Worm (Caenorhabditis elegans) whole organism, early embryonic: ENCODE data around the gene Y22D7AR.7.

Experiments used
- B0310.2 ChIP-seq: sonication (generic microtip); optimal IDR thresholded peaks from 2 replicates; lab custom pipeline; 2016; ENCODE audit warnings: mild to moderate bottlenecking, missing genetic modification characterization, missing compliant biosample characterization
- F13C5.2 ChIP-seq: sonication (generic microtip); optimal IDR thresholded peaks from 2 replicates; lab custom pipeline; 2017; ENCODE audit warnings: mild to moderate bottlenecking, missing genetic modification characterization, inconsistent platforms, missing compliant biosample characterization
- aly-1 ChIP-seq: sonication (generic microtip); optimal IDR thresholded peaks from 2 replicates; lab custom pipeline; 2016; ENCODE audit warnings: missing genetic modification characterization, missing compliant biosample characterization
- ama-1 ChIP-seq: fragments of 150-350 bp; optimal IDR thresholded peaks from 2 replicates; lab custom pipeline; 2014
- ceh-13 ChIP-seq: fragments of 200-800 bp; sonication (Bioruptor generic); optimal IDR thresholded peaks from 2 replicates; lab custom pipeline; 2018; ENCODE audit warnings: mild to moderate bottlenecking, missing genetic modification characterization, missing compliant biosample characterization
- ceh-36 ChIP-seq: sonication (generic microtip); optimal IDR thresholded peaks from 2 replicates; lab custom pipeline; 2016; ENCODE audit warnings: missing genetic modification characterization, inconsistent platforms, missing compliant biosample characterization
- ets-7 ChIP-seq: sonication (generic microtip); optimal IDR thresholded peaks from 2 replicates; lab custom pipeline; 2016; ENCODE audit warnings: missing genotype, missing genetic modification characterization, missing compliant biosample characterization
- flt-1 ChIP-seq: fragments of 200-800 bp; sonication (Bioruptor generic); IDR thresholded peaks from 2 replicates; pipeline ENCODE4 v1.3.6; 2022; ENCODE audit warnings: missing genetic modification characterization, missing compliant biosample characterization
- hmbx-1 ChIP-seq: sonication (generic microtip); optimal IDR thresholded peaks from 2 replicates; lab custom pipeline; 2016; ENCODE audit warnings: mild to moderate bottlenecking, missing genetic modification characterization, missing compliant biosample characterization
- hmg-4 ChIP-seq: fragments of 200-800 bp; sonication (Bioruptor generic); optimal IDR thresholded peaks from 2 replicates; lab custom pipeline; 2018; ENCODE audit warnings: mild to moderate bottlenecking, missing genetic modification characterization, missing compliant biosample characterization
- hnd-1 ChIP-seq: sonication (generic microtip); optimal IDR thresholded peaks from 2 replicates; lab custom pipeline; 2016; ENCODE audit warnings: missing genetic modification characterization, missing compliant biosample characterization
- pes-1 ChIP-seq: fragments of 200-800 bp; sonication (Bioruptor generic); IDR thresholded peaks from 2 replicates; pipeline ENCODE4 v1.3.6; 2022; ENCODE audit warnings: missing genetic modification reagents, missing genetic modification characterization, missing compliant biosample characterization
- scrt-1 ChIP-seq: fragments of 200-800 bp; sonication (Bioruptor generic); IDR thresholded peaks from 2 replicates; pipeline ENCODE4 v1.3.6; 2022; ENCODE audit warnings: missing genetic modification characterization, missing compliant biosample characterization
- sea-1 ChIP-seq: fragments of 200-800 bp; sonication (Bioruptor generic); conservative IDR thresholded peaks from 2 replicates; pipeline ENCODE4 v1.3.6; 2022; ENCODE audit warnings: missing genetic modification characterization, missing compliant biosample characterization
- tbx-11 ChIP-seq: fragments of 200-800 bp; sonication (Bioruptor generic); IDR thresholded peaks from 2 replicates; pipeline ENCODE4 v1.3.6; 2022; ENCODE audit warnings: missing genetic modification characterization, missing compliant biosample characterization
- tbx-37 ChIP-seq: fragments of 200-800 bp; sonication (Bioruptor generic); conservative IDR thresholded peaks from 2 replicates; pipeline ENCODE4 v1.3.6; 2022; ENCODE audit warnings: missing genetic modification reagents, missing genetic modification characterization, missing compliant biosample characterization
- tra-4 ChIP-seq: sonication (generic microtip); optimal IDR thresholded peaks from 2 replicates; lab custom pipeline; 2017; ENCODE audit warnings: missing genetic modification characterization, missing compliant biosample characterization

The Y22D7AR.7 gene

ce11 chrIII:1641163-1641562, 46.7 kb downstream of the Y22D7AR.7 start, which contains the start of gene Y22D7AL.3:
Gene Y22D7AL.3 (plus strand): TSS chrIII:1641463.
- TF ChIP-seq hmg-4 (GFP tag; lab: Kevin White, UChicago) (no peak), hmbx-1 (tag; lab: Kevin White, UChicago) (no peak), tbx-11 (GFP tag; lab: Robert Waterston, UW) (no peak), pes-1 (GFP tag; lab: Robert Waterston, UW) (no peak), hnd-1 (tag; lab: Kevin White, UChicago) (no peak), tra-4 (tag; lab: Kevin White, UChicago) (no peak), ceh-36 (tag; lab: Kevin White, UChicago) (no peak), ceh-13 (GFP tag; lab: Kevin White, UChicago) (no peak), F13C5.2 (no peak), ama-1 (no peak), aly-1 (tag; lab: Kevin White, UChicago) (no peak), scrt-1 (GFP tag; lab: Robert Waterston, UW) (no peak), ets-7 (tag; lab: Kevin White, UChicago) (no peak), sea-1 (GFP tag; lab: Robert Waterston, UW) (no peak), tbx-37 (GFP tag; lab: Robert Waterston, UW) (no peak), flt-1 (GFP tag; lab: Robert Waterston, UW) (no peak), B0310.2 (no peak)

ce11 chrIII:1638345-1638744, 49.6 kb downstream of the Y22D7AR.7 start:
- no peak for TF ChIP-seq sea-1 (GFP tag; lab: Robert Waterston, UW)
- no peak for TF ChIP-seq F13C5.2
- TF ChIP-seq B0310.2, result no peak
- no peak for TF ChIP-seq ets-7 (tag; lab: Kevin White, UChicago)
- no peak for TF ChIP-seq hnd-1 (tag; lab: Kevin White, UChicago)
- no peak for TF ChIP-seq tbx-37 (GFP tag; lab: Robert Waterston, UW)
- no peak for TF ChIP-seq tra-4 (tag; lab: Kevin White, UChicago)
- TF ChIP-seq ceh-13 (GFP tag; lab: Kevin White, UChicago), result no peak

- TF ChIP-seq ceh-13 (GFP tag; lab: Kevin White, UChicago), result no peak
- no peak for TF ChIP-seq ceh-36 (tag; lab: Kevin White, UChicago)
- TF ChIP-seq aly-1 (tag; lab: Kevin White, UChicago), result no peak
- no peak for TF ChIP-seq pes-1 (GFP tag; lab: Robert Waterston, UW)
- no peak for TF ChIP-seq flt-1 (GFP tag; lab: Robert Waterston, UW)
- TF ChIP-seq hnd-1 (tag; lab: Kevin White, UChicago), result no peak
- TF ChIP-seq sea-1 (GFP tag; lab: Robert Waterston, UW), result no peak
- no peak for TF ChIP-seq F13C5.2
Measured at ce11 chrIII:1634270-1634669, 53.6 kb downstream of the Y22D7AR.7 start, which contains the start of gene Y22D7AL.11. Gene Y22D7AL.11 (minus strand): TSS chrIII:1634370.
